Comparison of ENCODE assay signal across 3 fruit fly cellular contexts in the genomic region with DNA sequence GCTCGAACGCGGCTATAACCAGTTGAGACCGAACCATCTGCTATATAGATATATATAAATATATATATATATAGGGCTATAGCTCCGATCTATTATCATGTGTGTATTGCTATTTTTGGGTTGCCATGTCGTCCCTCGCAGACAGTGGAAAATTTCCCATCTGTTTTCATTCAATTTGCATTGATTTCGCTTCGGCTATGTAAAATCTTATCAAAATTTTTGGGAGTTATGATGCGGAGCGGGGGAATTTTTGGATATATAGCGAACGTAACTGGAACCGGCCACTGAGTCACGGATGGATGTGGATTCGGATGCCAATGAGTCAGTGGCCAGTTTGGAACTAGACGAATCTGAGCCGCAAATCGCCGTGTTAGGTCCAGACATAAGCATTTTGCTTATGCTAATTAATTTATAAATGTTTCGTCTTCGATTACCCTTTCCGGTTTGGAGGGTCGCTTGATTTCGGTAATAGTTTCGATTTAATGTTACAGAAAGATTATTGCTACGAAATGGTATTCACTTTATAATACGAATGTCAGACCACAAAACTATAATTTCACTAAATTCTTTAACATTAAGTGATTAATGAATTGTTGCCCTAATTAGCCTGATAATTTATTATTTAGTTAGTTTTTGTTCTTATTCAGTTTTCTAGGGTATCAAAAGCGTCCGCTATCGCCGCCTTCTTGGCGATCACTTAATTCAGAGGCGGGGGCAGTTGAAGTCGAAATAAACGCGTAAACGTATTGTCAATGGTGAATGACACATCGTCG.
TF ChIP-seq lines count a peak whose summit lies in the region.

No protein-coding gene starts in this region.

- TF ChIP-seq CTCF in whole organism, embryonic (GFP tag; optimal IDR thresholded peaks at IDR 0.05; lab: Kevin White, UChicago), result no peak

TF ChIP-seq in whole organism, embryonic, 481 proteins besides CTCF, POLR2A, EP300 and RAD21 (continues in another document):
- peak; percentile 6 for TF ChIP-seq Oli (tag; optimal IDR thresholded peaks at IDR 0.05; lab: Kevin White, UChicago)
- peak; percentile 24 for TF ChIP-seq zfh2 (GFP tag; optimal IDR thresholded peaks at IDR 0.05; lab: Kevin White, UChicago)
- peak; percentile 43 for TF ChIP-seq grau (tag; optimal IDR thresholded peaks at IDR 0.05; lab: Kevin White, UChicago)
- TF ChIP-seq Dip3 (GFP tag; optimal IDR thresholded peaks at IDR 0.05; lab: Kevin White, UChicago), result peak; percentile 4
- TF ChIP-seq dmrt99B (tag; optimal IDR thresholded peaks at IDR 0.05; lab: Kevin White, UChicago), result peak; percentile 13
- TF ChIP-seq CG2678 (tag; optimal IDR thresholded peaks at IDR 0.05; lab: Kevin White, UChicago), result peak; percentile 40
- TF ChIP-seq shn (GFP tag; optimal IDR thresholded peaks at IDR 0.05; lab: Kevin White, UChicago), result peak; percentile 0
- TF ChIP-seq Six4 (GFP tag; optimal IDR thresholded peaks at IDR 0.05; lab: Kevin White, UChicago), result no peak
- peak; percentile 34; the same call in 1 of the 3 replicates for TF ChIP-seq row (GFP tag; IDR thresholded peaks at IDR 0.05; lab: Robert Waterston, UW)
- TF ChIP-seq gem (tag; optimal IDR thresholded peaks at IDR 0.05; lab: Kevin White, UChicago), result peak; percentile 53
- peak; percentile 78 for TF ChIP-seq Med (GFP tag; lab: Kevin White, UChicago)
- TF ChIP-seq Dbx (GFP tag; IDR thresholded peaks at IDR 0.05; lab: Robert Waterston, UW), result 0 out of 3 replicates have a peak, but pooled peaks have one; percentile 25
- TF ChIP-seq D19A (tag; optimal IDR thresholded peaks at IDR 0.05; lab: Kevin White, UChicago), result peak; percentile 22
- TF ChIP-seq Meics (GFP tag; optimal IDR thresholded peaks at IDR 0.05; lab: Kevin White, UChicago), result peak; percentile 32
- TF ChIP-seq bcd (GFP tag; optimal IDR thresholded peaks at IDR 0.05; lab: Kevin White, UChicago), result peak; percentile 20
- TF ChIP-seq CG9817 (tag; optimal IDR thresholded peaks at IDR 0.05; lab: Kevin White, UChicago), result peak; percentile 12
- no peak for TF ChIP-seq tup (GFP tag; optimal IDR thresholded peaks at IDR 0.05; lab: Kevin White, UChicago)
- peak; percentile 22 for TF ChIP-seq mam (GFP tag; optimal IDR thresholded peaks at IDR 0.05; lab: Kevin White, UChicago)
- TF ChIP-seq CG13894 (tag; optimal IDR thresholded peaks at IDR 0.05; lab: Kevin White, UChicago), result peak; percentile 89
- peak; percentile 20 for TF ChIP-seq Hmr (GFP tag; optimal IDR thresholded peaks at IDR 0.05; lab: Kevin White, UChicago)
- TF ChIP-seq CG30403 (GFP tag; optimal IDR thresholded peaks at IDR 0.05; lab: Kevin White, UChicago), result peak; percentile 26
- peak; percentile 43; the same call in 1 of the 2 replicates for TF ChIP-seq CG32532 (GFP tag; IDR thresholded peaks at IDR 0.05; lab: Robert Waterston, UW)
- peak; percentile 58 for TF ChIP-seq CG9932 (GFP tag; IDR thresholded peaks at IDR 0.05; lab: Robert Waterston, UW)
- TF ChIP-seq Asciz (GFP tag; optimal IDR thresholded peaks at IDR 0.05; lab: Kevin White, UChicago), result no peak
- TF ChIP-seq CG7839 (tag; optimal IDR thresholded peaks at IDR 0.05; lab: Kevin White, UChicago), result peak; percentile 37
- peak; percentile 24 for TF ChIP-seq CG3281 (GFP tag; optimal IDR thresholded peaks at IDR 0.05; lab: Kevin White, UChicago)
- peak; percentile 7 for TF ChIP-seq HLH54F (GFP tag; optimal IDR thresholded peaks at IDR 0.05; lab: Kevin White, UChicago)

TF ChIP-seq in whole organism, prepupa, 60 proteins besides CTCF, POLR2A, EP300 and RAD21 (continues in another document):
- TF ChIP-seq Eip75B (GFP tag; optimal IDR thresholded peaks at IDR 0.05; lab: Kevin White, UChicago) (no peak), CG1621 (tag; optimal IDR thresholded peaks at IDR 0.05; lab: Kevin White, UChicago) (no peak), Hr38 (GFP tag; optimal IDR thresholded peaks at IDR 0.05; lab: Kevin White, UChicago) (no peak), CG11762 (GFP tag; optimal IDR thresholded peaks at IDR 0.05; lab: Kevin White, UChicago; ENCODE audit: insufficient read depth) (no peak), CG10669 (GFP tag; optimal IDR thresholded peaks at IDR 0.05; lab: Kevin White, UChicago) (no peak), CG6792 (GFP tag; optimal IDR thresholded peaks at IDR 0.05; lab: Kevin White, UChicago) (no peak), CG32006 (GFP tag; optimal IDR thresholded peaks at IDR 0.05; lab: Kevin White, UChicago) (no peak), Sox14 (GFP tag; optimal IDR thresholded peaks at IDR 0.05; lab: Kevin White, UChicago) (peak; percentile 19), Hr39 (GFP tag; optimal IDR thresholded peaks at IDR 0.05; lab: Kevin White, UChicago) (peak; percentile 18), CG6808 (GFP tag; optimal IDR thresholded peaks at IDR 0.05; lab: Kevin White, UChicago) (no peak), ss (GFP tag; optimal IDR thresholded peaks at IDR 0.05; lab: Kevin White, UChicago) (no peak), CG8319 (GFP tag; optimal IDR thresholded peaks at IDR 0.05; lab: Kevin White, UChicago) (no peak), CG6276 (GFP tag; optimal IDR thresholded peaks at IDR 0.05; lab: Kevin White, UChicago) (no peak), Sox15 (GFP tag; optimal IDR thresholded peaks at IDR 0.05; lab: Kevin White, UChicago) (no peak), CG31627 (GFP tag; optimal IDR thresholded peaks at IDR 0.05; lab: Kevin White, UChicago) (peak; percentile 51), Eip78C (GFP tag; lab: Kevin White, UChicago) (peak; percentile 48), Blimp-1 (GFP tag; optimal IDR thresholded peaks at IDR 0.05; lab: Kevin White, UChicago) (no peak), dsx (GFP tag; optimal IDR thresholded peaks at IDR 0.05; lab: Kevin White, UChicago; ENCODE audit: poor library complexity, severe bottlenecking) (no peak), Gug (GFP tag; IDR thresholded peaks at IDR 0.05; lab: Robert Waterston, UW) (no peak), Hr4 (GFP tag; optimal IDR thresholded peaks at IDR 0.05; lab: Kevin White, UChicago) (no peak), Sox102F (GFP tag; optimal IDR thresholded peaks at IDR 0.05; lab: Kevin White, UChicago) (peak; percentile 36), fd85E (GFP tag; optimal IDR thresholded peaks at IDR 0.05; lab: Kevin White, UChicago) (no peak), lz (GFP tag; optimal IDR thresholded peaks at IDR 0.05; lab: Kevin White, UChicago) (peak; percentile 59), fd59A (GFP tag; optimal IDR thresholded peaks at IDR 0.05; lab: Kevin White, UChicago) (no peak), CG7368 (GFP tag; optimal IDR thresholded peaks at IDR 0.05; lab: Kevin White, UChicago) (no peak), topi (GFP tag; optimal IDR thresholded peaks at IDR 0.05; lab: Kevin White, UChicago) (peak; percentile 27), Ets21C (GFP tag; optimal IDR thresholded peaks at IDR 0.05; lab: Kevin White, UChicago) (peak; percentile 5), eg (GFP tag; IDR thresholded peaks at IDR 0.05; lab: Robert Waterston, UW) (no peak), Met (GFP tag; optimal IDR thresholded peaks at IDR 0.05; lab: Kevin White, UChicago) (peak; percentile 18), svp (GFP tag; lab: Kevin White, UChicago) (peak; percentile 14)

TF ChIP-seq in whole organism, wandering third instar larva, 38 proteins besides CTCF, POLR2A, EP300 and RAD21 (continues in another document):
- TF ChIP-seq woc (GFP tag; optimal IDR thresholded peaks at IDR 0.05; lab: Kevin White, UChicago), result peak; percentile 8
- no peak for TF ChIP-seq N (GFP tag; optimal IDR thresholded peaks at IDR 0.05; lab: Kevin White, UChicago)
- peak; percentile 26 for TF ChIP-seq fru (GFP tag; optimal IDR thresholded peaks at IDR 0.05; lab: Kevin White, UChicago)
- TF ChIP-seq psq (GFP tag; optimal IDR thresholded peaks at IDR 0.05; lab: Kevin White, UChicago), result peak; percentile 1
- TF ChIP-seq rgr (GFP tag; optimal IDR thresholded peaks at IDR 0.05; lab: Kevin White, UChicago), result peak; percentile 47
- TF ChIP-seq CG32264 (GFP tag; optimal IDR thresholded peaks at IDR 0.05; lab: Kevin White, UChicago), result no peak
- TF ChIP-seq CrebA (GFP tag; optimal IDR thresholded peaks at IDR 0.05; lab: Kevin White, UChicago; ENCODE audit: borderline replicate concordance), result no peak
- TF ChIP-seq lola (GFP tag; optimal IDR thresholded peaks at IDR 0.05; lab: Kevin White, UChicago), result no peak
- TF ChIP-seq Dfd (GFP tag; optimal IDR thresholded peaks at IDR 0.05; lab: Kevin White, UChicago), result no peak
- TF ChIP-seq CG9705 (GFP tag; optimal IDR thresholded peaks at IDR 0.05; lab: Kevin White, UChicago), result no peak
- TF ChIP-seq Sp1 (GFP tag; optimal IDR thresholded peaks at IDR 0.05; lab: Kevin White, UChicago), result peak; percentile 12
- TF ChIP-seq dmrt93B (GFP tag; optimal IDR thresholded peaks at IDR 0.05; lab: Kevin White, UChicago), result peak; percentile 8
- no peak for TF ChIP-seq Abd-B (GFP tag; optimal IDR thresholded peaks at IDR 0.05; lab: Kevin White, UChicago)
- TF ChIP-seq br (GFP tag; optimal IDR thresholded peaks at IDR 0.05; lab: Kevin White, UChicago), result peak; percentile 53
- no peak for TF ChIP-seq Myc (optimal IDR thresholded peaks at IDR 0.05; lab: Kevin White, UChicago)
- peak in 1 of 2 experiments; percentile 16 for TF ChIP-seq foxo (GFP tag; optimal IDR thresholded peaks at IDR 0.05; lab: Kevin White, UChicago)
- peak; percentile 50 for TF ChIP-seq ey (GFP tag; optimal IDR thresholded peaks at IDR 0.05; lab: Kevin White, UChicago)
- TF ChIP-seq Dif (GFP tag; optimal IDR thresholded peaks at IDR 0.05; lab: Kevin White, UChicago; ENCODE audit: partially characterized antibody), result no peak
- no peak for TF ChIP-seq usp (GFP tag; optimal IDR thresholded peaks at IDR 0.05; lab: Kevin White, UChicago)
- no peak for TF ChIP-seq pan (optimal IDR thresholded peaks at IDR 0.05; lab: Kevin White, UChicago)
- peak; percentile 6 for TF ChIP-seq Hnf4 (GFP tag; optimal IDR thresholded peaks at IDR 0.05; lab: Kevin White, UChicago)
- TF ChIP-seq OdsH (GFP tag; optimal IDR thresholded peaks at IDR 0.05; lab: Kevin White, UChicago), result peak; percentile 29
- TF ChIP-seq h (GFP tag; optimal IDR thresholded peaks at IDR 0.05; lab: Kevin White, UChicago), result peak; percentile 44
- no peak for TF ChIP-seq dl (GFP tag; optimal IDR thresholded peaks at IDR 0.05; lab: Kevin White, UChicago; ENCODE audit: insufficient read depth in 1 of 2, partially characterized antibody in 2 of 2)
- TF ChIP-seq Vsx2 (GFP tag; optimal IDR thresholded peaks at IDR 0.05; lab: Kevin White, UChicago; ENCODE audit: partially characterized antibody), result no peak
- no peak for TF ChIP-seq sv (GFP tag; optimal IDR thresholded peaks at IDR 0.05; lab: Kevin White, UChicago)
- no peak for TF ChIP-seq jim (GFP tag; optimal IDR thresholded peaks at IDR 0.05; lab: Kevin White, UChicago)
- TF ChIP-seq brk (GFP tag; optimal IDR thresholded peaks at IDR 0.05; lab: Kevin White, UChicago), result no peak
- TF ChIP-seq tai (GFP tag; optimal IDR thresholded peaks at IDR 0.05; lab: Kevin White, UChicago), result peak; percentile 13
- TF ChIP-seq Jra (GFP tag; optimal IDR thresholded peaks at IDR 0.05; lab: Kevin White, UChicago), result no peak
- no peak for TF ChIP-seq Hr78 (GFP tag; optimal IDR thresholded peaks at IDR 0.05; lab: Kevin White, UChicago)
- peak; percentile 55 for TF ChIP-seq HLH106 (tag; optimal IDR thresholded peaks at IDR 0.05; lab: Kevin White, UChicago)

Comparison
In these comparisons a context has a peak if more than half of its experiments do, and no peak if none do; other contexts are left out.
1. Of the 7 proteins assayed by ChIP-seq in both whole organism, embryonic and whole organism, prepupa: peak only in whole organism, embryonic: none; only in whole organism, prepupa: Hr39 and Sox102F; in both: none; in neither: 5.